Worm (Caenorhabditis elegans) whole organism, late embryonic: Measurements from ENCODE around the gene mdt-11.

Experiments
- ceh-45 ChIP-seq: fragments of 200-800 bp; sonication (Bioruptor generic); IDR thresholded peaks from 2 replicates; pipeline ENCODE4 v1.3.6; 2022; ENCODE audit warnings: missing genetic modification reagents, missing genetic modification characterization, missing compliant biosample characterization
- fkh-6 ChIP-seq: sonication (generic microtip); optimal IDR thresholded peaks from 2 replicates; lab custom pipeline; 2016; ENCODE audit warnings: missing genetic modification characterization, missing compliant biosample characterization
- gmeb-2 ChIP-seq: sonication (generic microtip); optimal IDR thresholded peaks from 2 replicates; lab custom pipeline; 2016; ENCODE audit warnings: missing genetic modification characterization, inconsistent platforms, missing compliant biosample characterization
- npax-4 ChIP-seq: sonication (generic microtip); optimal IDR thresholded peaks from 2 replicates; lab custom pipeline; 2016; ENCODE audit warnings: missing genetic modification characterization, missing compliant biosample characterization
- odd-2 ChIP-seq: sonication (generic microtip); optimal IDR thresholded peaks from 2 replicates; lab custom pipeline; 2017; ENCODE audit warnings: antibody characterized with exemption, mild to moderate bottlenecking, missing genetic modification characterization, missing compliant biosample characterization
- pag-3 ChIP-seq: sonication (generic microtip); optimal IDR thresholded peaks from 2 replicates; lab custom pipeline; 2016; ENCODE audit warnings: missing compliant biosample characterization, missing genetic modification characterization, borderline replicate concordance
- pqm-1 ChIP-seq: sonication (generic microtip); optimal IDR thresholded peaks from 2 replicates; lab custom pipeline; 2016; ENCODE audit warnings: missing genetic modification characterization, missing compliant biosample characterization
- rnt-1 ChIP-seq: sonication (generic microtip); optimal IDR thresholded peaks from 2 replicates; lab custom pipeline; 2016; ENCODE audit warnings: missing genetic modification characterization, missing compliant biosample characterization
- unc-3 ChIP-seq, 2 experiments: fragments of 200-800 bp in 1 of 2; sonication (Bioruptor generic) in 1 of 2; sonication (generic microtip) in 1 of 2; conservative IDR thresholded peaks in 1 of 2; optimal IDR thresholded peaks in 1 of 2; 2 replicates each; pipeline versions ENCODE4 v1.3.6 to Lab custom; 2016 to 2022; ENCODE audit warnings: missing compliant biosample characterization in 2 of 2, missing genetic modification characterization in 2 of 2, missing genetic modification reagents in 1 of 2
- unc-55 ChIP-seq: sonication (generic microtip); optimal IDR thresholded peaks from 2 replicates; lab custom pipeline; 2017; ENCODE audit warnings: missing biosample characterization, missing genetic modification reagents, missing genetic modification characterization
- zip-5 ChIP-seq: sonication (generic microtip); optimal IDR thresholded peaks from 2 replicates; lab custom pipeline; 2016; ENCODE audit warnings: missing genetic modification characterization, missing compliant biosample characterization

- TF ChIP-seq gmeb-2 (tag; lab: Kevin White, UChicago), result no peak
- no peak for TF ChIP-seq ceh-45 (GFP tag; lab: Robert Waterston, UW)
- TF ChIP-seq odd-2 (tag; lab: Kevin White, UChicago), result no peak
- TF ChIP-seq unc-3 (GFP tag; conservative IDR thresholded peaks at IDR 0.05; lab: Robert Waterston, UW), result no peak
- no peak for TF ChIP-seq unc-3 (tag; optimal IDR thresholded peaks at IDR 0.05; lab: Kevin White, UChicago)
- TF ChIP-seq unc-55 (GFP tag; lab: Kevin White, UChicago), result no peak
- TF ChIP-seq pag-3, result no peak
- no peak for TF ChIP-seq npax-4 (tag; lab: Kevin White, UChicago)
- no peak for TF ChIP-seq pqm-1 (tag; lab: Kevin White, UChicago)
- no peak for TF ChIP-seq fkh-6 (tag; lab: Kevin White, UChicago)
- no peak for TF ChIP-seq zip-5 (tag; lab: Kevin White, UChicago)
- TF ChIP-seq rnt-1 (tag; lab: Kevin White, UChicago), result no peak
These were observed 665 bp downstream of the mdt-11 start, which contains the start of gene R144.3 for ce11 chrIII:5021689-5022088.
